Fruit fly (Drosophila melanogaster) whole organism, prepupa: Measurements from ENCODE around the gene lute.
A peak's percentile ranks its signal among the peaks of the same experiment; 100 is the strongest.

ENCODE experiments used
- Blimp-1 ChIP-seq: fragments of 200-800 bp; sonication (Bioruptor generic); optimal IDR thresholded peaks from 3 replicates; lab custom pipeline; 2017; ENCODE audit warnings: missing biosample characterization, missing genetic modification characterization, mild to moderate bottlenecking, moderate library complexity, missing genetic modification reagents
- CG15336 ChIP-seq: fragments of 200-800 bp; sonication (Bioruptor generic); IDR thresholded peaks from 2 replicates; pipeline ENCODE4 v1.3.6; 2022; ENCODE audit warnings: missing biosample characterization, missing genetic modification characterization
- CG3032 ChIP-seq: fragments of 200-800 bp; optimal IDR thresholded peaks from 2 replicates; lab custom pipeline; 2019; ENCODE audit warnings: missing biosample characterization, mild to moderate bottlenecking, missing genetic modification characterization, moderate library complexity
- CG31627 ChIP-seq: fragments of 200-800 bp; sonication (Bioruptor generic); optimal IDR thresholded peaks from 3 replicates; lab custom pipeline; 2016; ENCODE audit warnings: missing biosample characterization, missing genetic modification characterization
- CG34406 ChIP-seq: fragments of 200-800 bp; sonication (Bioruptor generic); optimal IDR thresholded peaks from 3 replicates; lab custom pipeline; 2016; ENCODE audit warnings: missing biosample characterization, missing genetic modification characterization
- CG4318 ChIP-seq: fragments of 200-800 bp; sonication (Bioruptor generic); optimal IDR thresholded peaks from 3 replicates; lab custom pipeline; 2017; ENCODE audit warnings: missing biosample characterization, mild to moderate bottlenecking, missing genetic modification characterization
- CG6276 ChIP-seq: fragments of 200-800 bp; sonication (Bioruptor generic); optimal IDR thresholded peaks from 2 replicates; lab custom pipeline; 2017; ENCODE audit warnings: missing biosample characterization, mild to moderate bottlenecking, missing genetic modification characterization
- CG6792 ChIP-seq: fragments of 200-800 bp; sonication (Bioruptor generic); optimal IDR thresholded peaks from 3 replicates; lab custom pipeline; 2016; ENCODE audit warnings: missing biosample characterization, missing genetic modification characterization
- CG6854 ChIP-seq: fragments of 200-800 bp; sonication (Bioruptor generic); optimal IDR thresholded peaks from 2 replicates; lab custom pipeline; 2017; ENCODE audit warnings: missing biosample characterization, mild to moderate bottlenecking, missing genetic modification characterization
- CG7368 ChIP-seq: fragments of 200-800 bp; sonication (Bioruptor generic); optimal IDR thresholded peaks from 3 replicates; lab custom pipeline; 2016; ENCODE audit warnings: missing biosample characterization, missing genetic modification characterization
- CG8319 ChIP-seq: fragments of 200-800 bp; sonication (Bioruptor generic); optimal IDR thresholded peaks from 3 replicates; lab custom pipeline; 2016; ENCODE audit warnings: missing biosample characterization, missing genetic modification characterization
- CG8632 ChIP-seq: fragments of 200-800 bp; sonication (Bioruptor generic); optimal IDR thresholded peaks from 3 replicates; lab custom pipeline; 2016; ENCODE audit warnings: missing biosample characterization, missing genetic modification characterization
- CG9139 ChIP-seq: fragments of 200-800 bp; sonication (Bioruptor generic); optimal IDR thresholded peaks from 3 replicates; lab custom pipeline; 2017; ENCODE audit warnings: missing biosample characterization, mild to moderate bottlenecking, missing genetic modification characterization
- Eip75B ChIP-seq: fragments of 200-800 bp; sonication (Bioruptor generic); optimal IDR thresholded peaks from 3 replicates; lab custom pipeline; 2016; ENCODE audit warnings: missing biosample characterization, missing genetic modification characterization
- Eip78C ChIP-seq: fragments of 200-800 bp; sonication (Bioruptor generic); peaks from one replicate; lab custom pipeline; 2016; ENCODE audit warnings: missing biosample characterization, missing genetic modification characterization
- Ets96B ChIP-seq: fragments of 200-800 bp; optimal IDR thresholded peaks from 2 replicates; lab custom pipeline; 2019; ENCODE audit warnings: missing biosample characterization, mild to moderate bottlenecking, missing genetic modification characterization, moderate library complexity
- Gug ChIP-seq: fragments of 200-800 bp; sonication (Bioruptor generic); IDR thresholded peaks from 2 replicates; pipeline ENCODE4 v1.3.6; 2022; ENCODE audit warnings: missing biosample characterization, missing genetic modification characterization
- Hr39 ChIP-seq: fragments of 200-800 bp; sonication (Bioruptor generic); optimal IDR thresholded peaks from 2 replicates; lab custom pipeline; 2016; ENCODE audit warnings: missing biosample characterization, missing genetic modification characterization
- Smox ChIP-seq: fragments of 200-800 bp; sonication (Bioruptor generic); optimal IDR thresholded peaks from 3 replicates; lab custom pipeline; 2016; ENCODE audit warnings: missing biosample characterization, missing genetic modification characterization
- Sox102F ChIP-seq: fragments of 200-800 bp; sonication (Bioruptor generic); optimal IDR thresholded peaks from 2 replicates; lab custom pipeline; 2016; ENCODE audit warnings: missing biosample characterization, mild to moderate bottlenecking, missing genetic modification characterization
- Sox14 ChIP-seq: fragments of 200-800 bp; sonication (Bioruptor generic); optimal IDR thresholded peaks from 3 replicates; lab custom pipeline; 2016; ENCODE audit warnings: missing biosample characterization, missing genetic modification characterization
- Sox15 ChIP-seq: fragments of 200-800 bp; sonication (Bioruptor generic); optimal IDR thresholded peaks from 3 replicates; lab custom pipeline; 2016; ENCODE audit warnings: missing biosample characterization, missing genetic modification characterization
- achi ChIP-seq: fragments of 200-800 bp; sonication (Bioruptor generic); optimal IDR thresholded peaks from 3 replicates; lab custom pipeline; 2016; ENCODE audit warnings: missing biosample characterization, missing genetic modification characterization
- acj6 ChIP-seq: fragments of 200-800 bp; sonication (Bioruptor generic); optimal IDR thresholded peaks from 3 replicates; lab custom pipeline; 2016; ENCODE audit warnings: missing biosample characterization, missing genetic modification characterization
- dsx ChIP-seq: fragments of 200-800 bp; optimal IDR thresholded peaks from 3 replicates; lab custom pipeline; 2019; ENCODE audit warnings: missing biosample characterization, mild to moderate bottlenecking, missing genetic modification characterization, moderate library complexity; ENCODE audit not compliant: poor library complexity, severe bottlenecking
- eg ChIP-seq: fragments of 200-800 bp; sonication (Bioruptor generic); IDR thresholded peaks from 3 replicates; pipeline ENCODE4 v1.3.6; 2022; ENCODE audit warnings: missing biosample characterization, missing genetic modification characterization
- fd59A ChIP-seq: fragments of 200-800 bp; sonication (Bioruptor generic); optimal IDR thresholded peaks from 2 replicates; lab custom pipeline; 2017; ENCODE audit warnings: missing biosample characterization, mild to moderate bottlenecking, missing genetic modification characterization, missing genetic modification reagents
- fd85E ChIP-seq: fragments of 200-800 bp; sonication (Bioruptor generic); optimal IDR thresholded peaks from 3 replicates; lab custom pipeline; 2016; ENCODE audit warnings: missing biosample characterization, missing genetic modification characterization
- lz ChIP-seq: fragments of 200-800 bp; sonication (Bioruptor generic); optimal IDR thresholded peaks from 3 replicates; lab custom pipeline; 2016; ENCODE audit warnings: missing biosample characterization, missing genetic modification characterization
- pdm3 ChIP-seq: fragments of 200-800 bp; sonication (Bioruptor generic); optimal IDR thresholded peaks from 3 replicates; lab custom pipeline; 2016; ENCODE audit warnings: missing biosample characterization, missing genetic modification characterization
- spab ChIP-seq: fragments of 200-800 bp; sonication (Bioruptor generic); optimal IDR thresholded peaks from 2 replicates; lab custom pipeline; 2017; ENCODE audit warnings: missing biosample characterization, mild to moderate bottlenecking, missing genetic modification characterization, missing genetic modification reagents
- ss ChIP-seq, 2 experiments: fragments of 200-800 bp; sonication (Bioruptor generic); optimal IDR thresholded peaks; 2 replicates in 1 of 2; 3 replicates in 1 of 2; lab custom pipeline; 2017 to 2018; ENCODE audit warnings: mild to moderate bottlenecking in 2 of 2, missing biosample characterization in 2 of 2, missing genetic modification characterization in 2 of 2, moderate library complexity in 1 of 2
- svp ChIP-seq: fragments of 200-800 bp; sonication (Bioruptor generic); peaks from one replicate; lab custom pipeline; 2016; ENCODE audit warnings: missing biosample characterization, missing genetic modification characterization
- topi ChIP-seq: fragments of 200-800 bp; sonication (Bioruptor generic); optimal IDR thresholded peaks from 3 replicates; lab custom pipeline; 2016; ENCODE audit warnings: missing biosample characterization, missing genetic modification characterization
- vri ChIP-seq: fragments of 200-800 bp; sonication (Bioruptor generic); optimal IDR thresholded peaks from 3 replicates; lab custom pipeline; 2016; ENCODE audit warnings: missing biosample characterization, mild to moderate bottlenecking, missing genetic modification characterization

lute gene

DNA sequence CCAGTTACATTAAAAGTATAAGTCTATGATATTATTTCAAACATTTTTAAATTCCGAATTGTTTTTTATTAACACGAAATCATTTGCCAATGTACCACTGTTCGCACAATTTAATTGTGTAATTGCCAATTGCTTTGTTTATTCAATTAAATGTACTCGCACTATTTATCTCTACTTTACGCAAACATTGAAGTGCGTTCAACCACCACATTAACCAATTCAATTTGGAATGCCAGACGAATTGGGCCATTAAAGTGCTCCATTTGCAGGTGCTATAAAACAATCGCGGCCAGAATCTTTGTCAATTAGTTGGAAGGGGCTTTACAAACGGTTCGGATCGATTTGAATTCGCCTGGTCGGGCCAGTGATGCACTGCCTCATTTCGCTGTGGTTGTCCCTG lies 31.1 kb downstream of the lute start, which contains the start of gene CG5863:
Gene CG5863 (plus strand): TSS at position 301 of the 400 bp plus-strand sequence.
- TF ChIP-seq CG3032 (tag; lab: Kevin White, UChicago) (no peak), fd59A (GFP tag; lab: Kevin White, UChicago) (no peak), Ets96B (tag; lab: Kevin White, UChicago) (no peak), dsx (GFP tag; lab: Kevin White, UChicago) (no peak), Eip75B (GFP tag; lab: Kevin White, UChicago) (no peak), Hr39 (GFP tag; lab: Kevin White, UChicago) (no peak), Eip78C (GFP tag; lab: Kevin White, UChicago) (no peak), Sox15 (GFP tag; lab: Kevin White, UChicago) (no peak), CG9139 (GFP tag; lab: Kevin White, UChicago) (no peak), fd85E (no peak), topi (no peak), CG8632 (GFP tag; lab: Kevin White, UChicago) (no peak)

- no peak for TF ChIP-seq CG31627 (GFP tag; lab: Kevin White, UChicago)
- TF ChIP-seq CG9139 (GFP tag; lab: Kevin White, UChicago): no peak
- no peak for TF ChIP-seq Eip78C (GFP tag; lab: Kevin White, UChicago)
- TF ChIP-seq lz (GFP tag; lab: Kevin White, UChicago): no peak
- no peak for TF ChIP-seq Blimp-1
- TF ChIP-seq Sox102F (GFP tag; lab: Kevin White, UChicago): no peak
- TF ChIP-seq Gug (GFP tag; lab: Robert Waterston, UW): no peak
- no peak for TF ChIP-seq eg (GFP tag; lab: Robert Waterston, UW)
- TF ChIP-seq CG6792 (GFP tag; lab: Kevin White, UChicago): no peak
- no peak for TF ChIP-seq CG8319 (GFP tag; lab: Kevin White, UChicago)
- TF ChIP-seq pdm3 (GFP tag; lab: Kevin White, UChicago): no peak
- TF ChIP-seq CG3032 (tag; lab: Kevin White, UChicago): no peak
- no peak for TF ChIP-seq Smox (GFP tag; lab: Kevin White, UChicago)
- no peak for TF ChIP-seq CG6854 (GFP tag; lab: Kevin White, UChicago)
- TF ChIP-seq spab (GFP tag; lab: Kevin White, UChicago): no peak
- TF ChIP-seq topi: no peak
- no peak for TF ChIP-seq achi (GFP tag; lab: Kevin White, UChicago)
- no peak for TF ChIP-seq Eip75B (GFP tag; lab: Kevin White, UChicago)
- TF ChIP-seq vri (GFP tag; lab: Kevin White, UChicago): no peak
- TF ChIP-seq, all 60 proteins: peak for 0
These were observed 32.8 kb downstream of the lute start, which contains the start of gene CG42821 for dm6 chr3R:17412458-17413127. TSS of gene CG42821 (plus strand) at chr3R:17413077.

DNA sequence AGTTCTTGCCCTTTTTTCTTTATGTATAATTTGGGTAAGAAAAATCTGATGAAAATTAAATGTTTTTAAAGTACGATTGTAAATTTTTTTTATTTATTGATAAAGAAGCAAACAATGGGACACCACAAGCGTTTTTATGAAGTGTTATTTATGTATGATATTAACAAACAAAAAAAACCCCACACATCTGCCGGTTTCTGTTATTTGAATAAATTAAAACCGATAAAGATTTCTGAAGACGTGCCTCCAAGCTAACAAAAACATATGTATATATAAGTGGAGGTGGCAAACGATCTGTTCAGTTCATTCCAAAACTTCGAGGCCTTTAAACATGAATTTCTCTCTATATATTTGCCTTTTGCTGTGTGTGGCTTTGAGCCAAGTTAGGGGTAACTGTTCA lies 33.9 kb downstream of the lute start, which contains the start of gene CG42822:
Gene CG42822 (plus strand): TSS at position 301 of the 400 bp plus-strand sequence.
- TF ChIP-seq CG4318: no peak
- TF ChIP-seq svp: peak; percentile 6
- no peak for TF ChIP-seq Sox15 (GFP tag; lab: Kevin White, UChicago)

dm6 chr3R:17415439-17415838 lies 35.7 kb downstream of the lute start, which contains the start of gene CG5866:
TSS of gene CG5866 (plus strand) at chr3R:17415739.
- TF ChIP-seq svp: peak; percentile 18
- no peak for TF ChIP-seq CG8319 (GFP tag; lab: Kevin White, UChicago)

DNA sequence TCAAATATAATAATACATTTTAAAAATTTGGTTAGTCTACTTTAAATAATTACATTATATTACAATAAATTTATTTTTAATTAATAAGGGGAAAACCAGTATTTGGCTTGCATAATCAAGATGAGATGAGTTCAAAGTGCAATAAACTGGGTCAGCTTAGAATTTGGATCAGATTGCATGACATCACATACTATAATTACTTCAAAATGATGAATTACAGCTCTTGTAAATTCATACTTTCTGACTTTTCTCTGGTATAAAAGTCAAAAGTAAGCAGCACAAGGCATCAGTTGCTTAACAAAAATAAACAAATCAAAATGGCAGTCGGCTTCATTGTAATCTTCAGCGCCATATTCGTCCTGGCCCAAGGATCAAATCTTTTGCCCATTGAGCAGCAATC lies 37.4 kb downstream of the lute start, which contains the start of gene CG33333:
Gene CG33333 (plus strand): TSS at position 301 of the 400 bp plus-strand sequence.
- TF ChIP-seq pdm3 (GFP tag; lab: Kevin White, UChicago) (no peak), svp (no peak), CG15336 (GFP tag; lab: Robert Waterston, UW) (no peak), acj6 (no peak), Sox14 (GFP tag; lab: Kevin White, UChicago) (no peak), Ets96B (tag; lab: Kevin White, UChicago) (no peak), CG6276 (no peak), CG7368 (GFP tag; lab: Kevin White, UChicago) (no peak), CG9139 (GFP tag; lab: Kevin White, UChicago) (no peak), CG34406 (GFP tag; lab: Kevin White, UChicago) (no peak), ss (GFP tag; optimal IDR thresholded peaks at IDR 0.05; lab: Kevin White, UChicago) (no peak)
